Fruit fly (Drosophila melanogaster) whole organism, wandering third instar larva: Measurements from ENCODE around the gene raskol.

Source experiments
- Abd-B ChIP-seq: fragments of >200 bp; optimal IDR thresholded peaks from 2 replicates; lab custom pipeline; 2017; ENCODE audit warnings: missing biosample characterization, missing genetic modification characterization
- CG32264 ChIP-seq: fragments of 200-800 bp; sonication (Bioruptor generic); optimal IDR thresholded peaks from 2 replicates; lab custom pipeline; 2016; ENCODE audit warnings: missing biosample characterization, missing genetic modification characterization
- CG9705 ChIP-seq: fragments of 200-800 bp; sonication (Bioruptor generic); optimal IDR thresholded peaks from 2 replicates; lab custom pipeline; 2018; ENCODE audit warnings: missing biosample characterization, mild to moderate bottlenecking, missing genetic modification characterization
- CrebA ChIP-seq: fragments of 200-800 bp; sonication (Bioruptor generic); optimal IDR thresholded peaks from 2 replicates; lab custom pipeline; 2016; ENCODE audit warnings: missing biosample characterization, mild to moderate bottlenecking, missing genetic modification characterization, borderline replicate concordance
- Dif ChIP-seq: fragments of 200-275, 200-300 bp; sonication (Bioruptor generic); optimal IDR thresholded peaks from 2 replicates; lab custom pipeline; 2018; ENCODE audit warnings: missing biosample characterization, missing genetic modification characterization; ENCODE audit not compliant: partially characterized antibody
- GATAd ChIP-seq: sonication (Bioruptor generic); optimal IDR thresholded peaks from 2 replicates; lab custom pipeline; 2016; ENCODE audit warnings: missing biosample characterization, missing genetic modification characterization
- HLH106 ChIP-seq: fragments of 200-800 bp; optimal IDR thresholded peaks from 3 replicates; lab custom pipeline; 2019; ENCODE audit warnings: missing biosample characterization, mild to moderate bottlenecking, missing genetic modification characterization, moderate library complexity
- Hnf4 ChIP-seq: fragments of 200-800 bp; sonication (Bioruptor generic); optimal IDR thresholded peaks from 2 replicates; lab custom pipeline; 2016; ENCODE audit warnings: missing biosample characterization, mild to moderate bottlenecking, missing genetic modification characterization
- Hr83 ChIP-seq: fragments of 200-300 bp; sonication (Bioruptor generic); optimal IDR thresholded peaks from 2 replicates; lab custom pipeline; 2016; ENCODE audit warnings: missing biosample characterization, mild to moderate bottlenecking, missing genetic modification characterization, moderate library complexity; ENCODE audit not compliant: poor library complexity, severe bottlenecking
- Jra ChIP-seq: sonication (Bioruptor generic); optimal IDR thresholded peaks from 2 replicates; lab custom pipeline; 2016; ENCODE audit warnings: missing biosample characterization, missing genetic modification characterization
- Mio ChIP-seq: sonication (Bioruptor generic); optimal IDR thresholded peaks from 2 replicates; lab custom pipeline; 2016; ENCODE audit warnings: missing biosample characterization, missing genetic modification characterization
- Myc ChIP-seq: fragments of >200 bp; optimal IDR thresholded peaks from 2 replicates; lab custom pipeline; 2017
- N ChIP-seq: fragments of >200 bp; optimal IDR thresholded peaks from 2 replicates; lab custom pipeline; 2018; ENCODE audit warnings: missing biosample characterization, missing external identifiers, missing genetic modification characterization
- OdsH ChIP-seq: fragments of 200-800 bp; sonication (Bioruptor generic); optimal IDR thresholded peaks from 2 replicates; lab custom pipeline; 2016; ENCODE audit warnings: missing biosample characterization, mild to moderate bottlenecking, missing genetic modification characterization
- Rel ChIP-seq, 2 experiments: fragments of 200-800 bp; sonication (Bioruptor generic) in 1 of 2; optimal IDR thresholded peaks; 2 replicates in 1 of 2; 3 replicates in 1 of 2; lab custom pipeline; 2016 to 2019; ENCODE audit warnings: mild to moderate bottlenecking in 2 of 2, missing biosample characterization in 2 of 2, missing genetic modification characterization in 2 of 2, moderate library complexity in 1 of 2
- Sp1 ChIP-seq: fragments of 200-800 bp; sonication (Bioruptor generic); optimal IDR thresholded peaks from 3 replicates; lab custom pipeline; 2019; ENCODE audit warnings: missing biosample characterization, mild to moderate bottlenecking, missing genetic modification characterization, moderate library complexity
- Vsx2 ChIP-seq: fragments of 200-300, 225-300 bp; sonication (Bioruptor generic); optimal IDR thresholded peaks from 2 replicates; lab custom pipeline; 2018; ENCODE audit warnings: missing biosample characterization, missing genetic modification characterization; ENCODE audit not compliant: partially characterized antibody
- br ChIP-seq: fragments of 200-800 bp; sonication (Bioruptor generic); optimal IDR thresholded peaks from 2 replicates; lab custom pipeline; 2016; ENCODE audit warnings: missing biosample characterization, missing genetic modification characterization
- brk ChIP-seq: fragments of 200-800 bp; sonication (Bioruptor generic); optimal IDR thresholded peaks from 2 replicates; lab custom pipeline; 2016; ENCODE audit warnings: missing biosample characterization, mild to moderate bottlenecking, missing genetic modification characterization
- dl ChIP-seq, 2 experiments: fragments of 175-275, 200-275 bp in 1 of 2; fragments of 200-275 bp in 1 of 2; sonication (Bioruptor generic); optimal IDR thresholded peaks; lab custom pipeline; 2018; ENCODE audit warnings: mild to moderate bottlenecking in 2 of 2, missing biosample characterization in 2 of 2, missing genetic modification characterization in 2 of 2, moderate library complexity in 2 of 2; ENCODE audit not compliant: partially characterized antibody in 2 of 2, insufficient read depth in 1 of 2
- dmrt93B ChIP-seq: fragments of 200-800 bp; sonication (Bioruptor generic); optimal IDR thresholded peaks from 2 replicates; lab custom pipeline; 2018; ENCODE audit warnings: missing biosample characterization, mild to moderate bottlenecking, missing genetic modification characterization
- ey ChIP-seq: fragments of 200-800 bp; sonication (Bioruptor generic); optimal IDR thresholded peaks from 2 replicates; lab custom pipeline; 2016; ENCODE audit warnings: missing biosample characterization, missing genetic modification characterization
- foxo ChIP-seq, 2 experiments: fragments of 200-800 bp; sonication (Bioruptor generic); optimal IDR thresholded peaks; 2 replicates in 1 of 2; 3 replicates in 1 of 2; lab custom pipeline; 2016 to 2017; ENCODE audit warnings: missing biosample characterization in 2 of 2, missing genetic modification characterization in 2 of 2
- fru ChIP-seq: fragments of 200-800 bp; sonication (Bioruptor generic); optimal IDR thresholded peaks from 3 replicates; lab custom pipeline; 2016; ENCODE audit warnings: missing biosample characterization, mild to moderate bottlenecking, missing genetic modification characterization
- h ChIP-seq: fragments of 200-800 bp; sonication (Bioruptor generic); optimal IDR thresholded peaks from 3 replicates; lab custom pipeline; 2016; ENCODE audit warnings: missing biosample characterization, mild to moderate bottlenecking, missing genetic modification characterization
- jim ChIP-seq: fragments of 175-275, 200-325 bp; sonication (Bioruptor generic); optimal IDR thresholded peaks from 2 replicates; lab custom pipeline; 2016; ENCODE audit warnings: missing biosample characterization, mild to moderate bottlenecking, missing genetic modification characterization
- lola ChIP-seq: fragments of >200 bp; optimal IDR thresholded peaks from 2 replicates; lab custom pipeline; 2017; ENCODE audit warnings: missing biosample characterization, missing genetic modification characterization
- pan ChIP-seq: fragments of >200 bp; optimal IDR thresholded peaks from 2 replicates; lab custom pipeline; 2017
- rgr ChIP-seq: fragments of 200-800 bp; sonication (Bioruptor generic); optimal IDR thresholded peaks from 3 replicates; lab custom pipeline; 2016; ENCODE audit warnings: missing biosample characterization, mild to moderate bottlenecking, missing genetic modification characterization
- sage ChIP-seq: fragments of 200-800 bp; sonication (Bioruptor generic); optimal IDR thresholded peaks from 2 replicates; lab custom pipeline; 2016; ENCODE audit warnings: missing biosample characterization, mild to moderate bottlenecking, missing genetic modification characterization
- tai ChIP-seq: sonication (Bioruptor generic); optimal IDR thresholded peaks from 2 replicates; lab custom pipeline; 2016; ENCODE audit warnings: missing biosample characterization, missing genetic modification characterization
- woc ChIP-seq: sonication (Bioruptor generic); optimal IDR thresholded peaks from 2 replicates; lab custom pipeline; 2016; ENCODE audit warnings: missing biosample characterization, mild to moderate bottlenecking, missing genetic modification characterization

The raskol gene

dm6 chrX:17728338-17728737 is 18.4 kb downstream of the raskol start:
- TF ChIP-seq Myc (no peak), dl (GFP tag; optimal IDR thresholded peaks at IDR 0.05; lab: Kevin White, UChicago; ENCODE audit: insufficient read depth in 1 of 2, partially characterized antibody in 2 of 2) (no peak), OdsH (GFP tag; lab: Kevin White, UChicago) (no peak), HLH106 (tag; lab: Kevin White, UChicago) (no peak), ey (GFP tag; lab: Kevin White, UChicago) (no peak), brk (GFP tag; lab: Kevin White, UChicago) (no peak), jim (no peak), CG9705 (GFP tag; lab: Kevin White, UChicago) (no peak), tai (GFP tag; lab: Kevin White, UChicago) (no peak), lola (no peak), Hnf4 (GFP tag; lab: Kevin White, UChicago) (no peak), rgr (no peak), pan (lab: Kevin White, UChicago) (no peak), Vsx2 (GFP tag; lab: Kevin White, UChicago) (no peak)

- TF ChIP-seq N (GFP tag; lab: Kevin White, UChicago) (no peak), OdsH (GFP tag; lab: Kevin White, UChicago) (no peak), pan (lab: Kevin White, UChicago) (no peak), sage (GFP tag; lab: Kevin White, UChicago) (peak; percentile 8), Rel (GFP tag; optimal IDR thresholded peaks at IDR 0.05; lab: Kevin White, UChicago) (no peak), Rel (tag; optimal IDR thresholded peaks at IDR 0.05; lab: Kevin White, UChicago) (peak; percentile 55), Sp1 (GFP tag; lab: Kevin White, UChicago) (peak; percentile 45), ey (GFP tag; lab: Kevin White, UChicago) (no peak), CrebA (GFP tag; lab: Kevin White, UChicago) (peak; percentile 68), h (GFP tag; lab: Kevin White, UChicago) (no peak), GATAd (GFP tag; lab: Kevin White, UChicago) (no peak), HLH106 (tag; lab: Kevin White, UChicago) (no peak), Hr83 (GFP tag; lab: Kevin White, UChicago) (no peak)
Measured at dm6 chrX:17732076-17732475, 22.1 kb downstream of the raskol start.

dm6 chrX:17732684-17733083 is 22.7 kb downstream of the raskol start:
- TF ChIP-seq CrebA (GFP tag; lab: Kevin White, UChicago), result no peak
- no peak for TF ChIP-seq h (GFP tag; lab: Kevin White, UChicago)
- TF ChIP-seq GATAd (GFP tag; lab: Kevin White, UChicago), result no peak
- TF ChIP-seq Mio (GFP tag; lab: Kevin White, UChicago), result no peak
- no peak for TF ChIP-seq CG9705 (GFP tag; lab: Kevin White, UChicago)
- no peak for TF ChIP-seq dmrt93B
- no peak for TF ChIP-seq lola
- TF ChIP-seq CG32264, result no peak
- TF ChIP-seq Abd-B (GFP tag; lab: Kevin White, UChicago), result no peak

dm6 chrX:17733698-17734248 is 23.8 kb downstream of the raskol start:
- TF ChIP-seq woc (GFP tag; lab: Kevin White, UChicago) (no peak), Hr83 (GFP tag; lab: Kevin White, UChicago) (no peak)

dm6 chrX:17736101-17736728 is 26.3 kb downstream of the raskol start:
- TF ChIP-seq br (GFP tag; lab: Kevin White, UChicago) (no peak), pan (lab: Kevin White, UChicago) (no peak), dmrt93B (no peak), foxo (GFP tag; optimal IDR thresholded peaks at IDR 0.05; lab: Kevin White, UChicago) (no peak), Jra (GFP tag; lab: Kevin White, UChicago) (no peak), Dif (GFP tag; lab: Kevin White, UChicago) (no peak), Mio (GFP tag; lab: Kevin White, UChicago) (no peak), fru (GFP tag; lab: Kevin White, UChicago) (no peak), Rel (GFP tag; optimal IDR thresholded peaks at IDR 0.05; lab: Kevin White, UChicago) (no peak), Rel (tag; optimal IDR thresholded peaks at IDR 0.05; lab: Kevin White, UChicago) (peak; percentile 30)
